Fruit fly (Drosophila melanogaster) whole organism, embryonic: ENCODE measurements around the gene CG5776.

Source experiments
- Antp ChIP-seq: fragments of 200-800 bp; sonication (Bioruptor generic); optimal IDR thresholded peaks from 3 replicates; lab custom pipeline; 2016; ENCODE audit warnings: missing biosample characterization, missing genetic modification characterization
- BEAF-32 ChIP-seq: fragments of 200-800 bp; sonication (Bioruptor generic); optimal IDR thresholded peaks from 3 replicates; lab custom pipeline; 2017; ENCODE audit warnings: missing biosample characterization, missing genetic modification characterization, mild to moderate bottlenecking, moderate library complexity, missing genetic modification reagents
- CG11504 ChIP-seq: fragments of 200-800 bp; sonication (Bioruptor generic); optimal IDR thresholded peaks from 3 replicates; lab custom pipeline; 2019; ENCODE audit warnings: missing biosample characterization, mild to moderate bottlenecking, missing genetic modification characterization, moderate library complexity
- CG11560 ChIP-seq: fragments of 200-800 bp; sonication (Bioruptor generic); IDR thresholded peaks from 3 replicates; pipeline ENCODE4 v1.3.6; 2022; ENCODE audit warnings: missing biosample characterization, missing genetic modification characterization
- CG12071 ChIP-seq: fragments of 200-800 bp; sonication (Bioruptor generic); optimal IDR thresholded peaks from 3 replicates; lab custom pipeline; 2018; ENCODE audit warnings: missing biosample characterization, mild to moderate bottlenecking, missing genetic modification characterization
- CG13775 ChIP-seq: fragments of 200-800 bp; sonication (Bioruptor generic); optimal IDR thresholded peaks from 3 replicates; lab custom pipeline; 2017; ENCODE audit warnings: missing biosample characterization, mild to moderate bottlenecking, missing genetic modification characterization
- CG15514 ChIP-seq: fragments of 200-800 bp; sonication (Bioruptor generic); optimal IDR thresholded peaks from 3 replicates; lab custom pipeline; 2017; ENCODE audit warnings: missing biosample characterization, missing genetic modification characterization, mild to moderate bottlenecking, moderate library complexity, missing genetic modification reagents
- CG17612 ChIP-seq: fragments of 200-800 bp; sonication (Bioruptor generic); IDR thresholded peaks from 2 replicates; pipeline ENCODE4 v1.3.6; 2022; ENCODE audit warnings: missing biosample characterization, missing genetic modification characterization
- CG17829 ChIP-seq: fragments of 200-800 bp; optimal IDR thresholded peaks from 2 replicates; lab custom pipeline; 2019; ENCODE audit warnings: missing biosample characterization, mild to moderate bottlenecking, missing genetic modification characterization, moderate library complexity
- CG18011 ChIP-seq: fragments of 200-800 bp; sonication (Bioruptor generic); optimal IDR thresholded peaks from 2 replicates; lab custom pipeline; 2017; ENCODE audit warnings: missing biosample characterization, missing genetic modification characterization, mild to moderate bottlenecking, moderate library complexity, missing genotype
- CG2712 ChIP-seq: fragments of 200-800 bp; optimal IDR thresholded peaks from 3 replicates; lab custom pipeline; 2019; ENCODE audit warnings: missing biosample characterization, mild to moderate bottlenecking, missing genetic modification characterization, moderate library complexity
- CG4360 ChIP-seq: fragments of 200-800 bp; sonication (Bioruptor generic); IDR thresholded peaks from 2 replicates; pipeline ENCODE4 v1.3.6; 2022; ENCODE audit warnings: missing biosample characterization, missing genetic modification characterization
- CG5180 ChIP-seq: fragments of 200-800 bp; sonication (Bioruptor generic); optimal IDR thresholded peaks from 3 replicates; lab custom pipeline; 2017; ENCODE audit warnings: missing biosample characterization, missing genetic modification characterization, mild to moderate bottlenecking, moderate library complexity, missing genetic modification reagents
- CG7928 ChIP-seq: fragments of 200-800 bp; sonication (Bioruptor generic); optimal IDR thresholded peaks from 2 replicates; lab custom pipeline; 2017; ENCODE audit warnings: missing biosample characterization, mild to moderate bottlenecking, missing genetic modification characterization
- CG7987 ChIP-seq: fragments of 200-800 bp; sonication (Bioruptor generic); optimal IDR thresholded peaks from 2 replicates; lab custom pipeline; 2018; ENCODE audit warnings: missing biosample characterization, mild to moderate bottlenecking, missing genetic modification characterization, moderate library complexity
- CG9609 ChIP-seq: fragments of 200-800 bp; sonication (Bioruptor generic); optimal IDR thresholded peaks from 3 replicates; lab custom pipeline; 2016; ENCODE audit warnings: missing biosample characterization, missing genetic modification characterization
- Chrac-16 ChIP-seq: fragments of 200-800 bp; sonication (Bioruptor generic); optimal IDR thresholded peaks from 3 replicates; lab custom pipeline; 2016; ENCODE audit warnings: missing biosample characterization, missing genetic modification characterization
- E2f2 ChIP-seq: fragments of 200-800 bp; sonication (Bioruptor generic); IDR thresholded peaks from 2 replicates; pipeline ENCODE4 v1.3.6; 2022; ENCODE audit warnings: missing biosample characterization, missing genetic modification characterization
- Elba2 ChIP-seq: fragments of 200-800 bp; sonication (Bioruptor generic); optimal IDR thresholded peaks from 3 replicates; lab custom pipeline; 2016; ENCODE audit warnings: missing biosample characterization, missing genetic modification characterization
- GATAe ChIP-seq: fragments of 200-800 bp; sonication (Bioruptor generic); conservative IDR thresholded peaks from 2 replicates; pipeline ENCODE4 v1.3.6; 2022; ENCODE audit warnings: missing biosample characterization, missing genetic modification characterization
- HmgZ ChIP-seq: fragments of 200-800 bp; sonication (Bioruptor generic); optimal IDR thresholded peaks from 2 replicates; lab custom pipeline; 2018; ENCODE audit warnings: missing biosample characterization, mild to moderate bottlenecking, missing genetic modification characterization
- Lim3 ChIP-seq: fragments of 200-800 bp; sonication (Bioruptor generic); IDR thresholded peaks from 2 replicates; pipeline ENCODE4 v1.3.6; 2022; ENCODE audit warnings: missing biosample characterization, missing genetic modification characterization
- MESR4 ChIP-seq: fragments of 200-800 bp; sonication (Bioruptor generic); optimal IDR thresholded peaks from 2 replicates; lab custom pipeline; 2018; ENCODE audit warnings: missing biosample characterization, mild to moderate bottlenecking, missing genetic modification characterization, moderate library complexity
- Mad ChIP-seq: fragments of 200-800 bp; sonication (Bioruptor generic); optimal IDR thresholded peaks from 2 replicates; lab custom pipeline; 2016; ENCODE audit warnings: missing biosample characterization, missing genetic modification characterization
- NC2β ChIP-seq: fragments of 200-800 bp; sonication (Bioruptor generic); optimal IDR thresholded peaks from 2 replicates; lab custom pipeline; 2016; ENCODE audit warnings: missing biosample characterization, missing genetic modification characterization
- Pdp1 ChIP-seq, 2 experiments: fragments of 200-800 bp; sonication (Bioruptor generic); optimal IDR thresholded peaks; 3 replicates each; lab custom pipeline; 2016; ENCODE audit warnings: missing biosample characterization in 2 of 2, missing genetic modification characterization in 2 of 2, mild to moderate bottlenecking in 1 of 2, moderate library complexity in 1 of 2
- Sin3A ChIP-seq: fragments of >200 bp; optimal IDR thresholded peaks from 2 replicates; lab custom pipeline; 2018
- YL-1 ChIP-seq: fragments of 200-800 bp; sonication (Bioruptor generic); optimal IDR thresholded peaks from 3 replicates; lab custom pipeline; 2017; ENCODE audit warnings: missing biosample characterization, mild to moderate bottlenecking, missing genetic modification characterization
- cato ChIP-seq: fragments of 200-800 bp; sonication (Bioruptor generic); optimal IDR thresholded peaks from 2 replicates; lab custom pipeline; 2016; ENCODE audit warnings: missing biosample characterization, missing genetic modification characterization, borderline replicate concordance
- chinmo ChIP-seq: fragments of 200-800 bp; sonication (Bioruptor generic); IDR thresholded peaks from 4 replicates; pipeline ENCODE4 v1.3.6; 2022; ENCODE audit warnings: missing biosample characterization, missing genetic modification characterization; ENCODE audit not compliant: partially characterized antibody
- dpn ChIP-seq, 2 experiments: fragments of 200-800 bp; sonication (Bioruptor generic); optimal IDR thresholded peaks; 3 replicates each; lab custom pipeline; 2016; ENCODE audit warnings: missing biosample characterization in 2 of 2, missing genetic modification characterization in 2 of 2
- eve ChIP-seq, 2 experiments: fragments of >200 bp; optimal IDR thresholded peaks; 2 replicates each; lab custom pipeline; 2017; ENCODE audit warnings: missing biosample characterization in 2 of 2, missing genetic modification characterization in 2 of 2
- gfzf ChIP-seq: fragments of 200-800 bp; sonication (Bioruptor generic); optimal IDR thresholded peaks from 2 replicates; lab custom pipeline; 2016; ENCODE audit warnings: missing biosample characterization, mild to moderate bottlenecking, missing genetic modification characterization, moderate library complexity
- grau ChIP-seq: fragments of 200-800 bp; optimal IDR thresholded peaks from 3 replicates; lab custom pipeline; 2019; ENCODE audit warnings: missing biosample characterization, mild to moderate bottlenecking, missing genetic modification characterization, moderate library complexity
- hbn ChIP-seq: fragments of 200-800 bp; sonication (Bioruptor generic); IDR thresholded peaks from 2 replicates; pipeline ENCODE4 v1.3.6; 2022; ENCODE audit warnings: missing biosample characterization, missing genetic modification characterization; ENCODE audit not compliant: partially characterized antibody
- knrl ChIP-seq: fragments of 200-800 bp; sonication (Bioruptor generic); IDR thresholded peaks from 3 replicates; pipeline ENCODE4 v1.3.6; 2022; ENCODE audit warnings: missing biosample characterization, missing genetic modification characterization; ENCODE audit not compliant: partially characterized antibody
- lilli ChIP-seq: fragments of 200-800 bp; sonication (Bioruptor generic); optimal IDR thresholded peaks from 3 replicates; lab custom pipeline; 2016; ENCODE audit warnings: missing biosample characterization, missing genetic modification characterization
- luna ChIP-seq: fragments of 200-800 bp; sonication (Bioruptor generic); optimal IDR thresholded peaks from 2 replicates; lab custom pipeline; 2016; ENCODE audit warnings: missing biosample characterization, missing genetic modification characterization
- mld ChIP-seq: fragments of 200-800 bp; sonication (Bioruptor generic); IDR thresholded peaks from 3 replicates; pipeline ENCODE4 v1.3.6; 2022; ENCODE audit warnings: missing biosample characterization, missing genetic modification characterization; ENCODE audit not compliant: partially characterized antibody
- nerfin-2 ChIP-seq: fragments of 200-800 bp; sonication (Bioruptor generic); IDR thresholded peaks from 2 replicates; pipeline ENCODE4 v1.3.6; 2022; ENCODE audit warnings: missing biosample characterization, missing genetic modification characterization; ENCODE audit not compliant: partially characterized antibody
- odd ChIP-seq: fragments of 200-800 bp; sonication (Bioruptor generic); optimal IDR thresholded peaks from 2 replicates; lab custom pipeline; 2017; ENCODE audit warnings: missing biosample characterization, mild to moderate bottlenecking, missing genetic modification characterization
- sna ChIP-seq: fragments of 200-800 bp; sonication (Bioruptor generic); IDR thresholded peaks from 2 replicates; pipeline ENCODE4 v1.3.6; 2022; ENCODE audit warnings: missing biosample characterization, missing genetic modification characterization; ENCODE audit not compliant: partially characterized antibody
- tx ChIP-seq: fragments of 200-800 bp; sonication (Bioruptor generic); optimal IDR thresholded peaks from 2 replicates; lab custom pipeline; 2016; ENCODE audit warnings: missing biosample characterization, missing genetic modification characterization

Gene CG5776

dm6 chr2L:12712255-12712654, 8.0 kb upstream of the CG5776 start (continued):
- TF ChIP-seq chinmo (GFP tag; lab: Robert Waterston, UW) (no peak), Sin3A (lab: Kevin White, UChicago) (peak; percentile 33), CG18011 (GFP tag; lab: Kevin White, UChicago) (no peak), CG11504 (no peak), CG11560 (tag; lab: Robert Waterston, UW) (no peak), gfzf (GFP tag; lab: Kevin White, UChicago) (peak; percentile 68), tx (no peak), Chrac-16 (GFP tag; lab: Kevin White, UChicago) (peak; percentile 2), E2f2 (GFP tag; lab: Robert Waterston, UW) (peak; percentile 26; the same call in 1 of the 2 replicates), grau (tag; lab: Kevin White, UChicago) (no peak), lilli (GFP tag; lab: Kevin White, UChicago) (peak; percentile 27), dpn (GFP tag; optimal IDR thresholded peaks at IDR 0.05; lab: Kevin White, UChicago) (peak in 1 of 2 experiments; percentile 18), luna (no peak), cato (no peak), hbn (no peak), sna (0 out of 2 replicates have a peak, but pooled peaks have one; percentile 15), CG5180 (no peak), CG12071 (GFP tag; lab: Kevin White, UChicago) (no peak), CG13775 (no peak), CG4360 (no peak), YL-1 (GFP tag; lab: Kevin White, UChicago) (peak; percentile 65), mld (GFP tag; lab: Robert Waterston, UW) (no peak), Pdp1 (GFP tag; optimal IDR thresholded peaks at IDR 0.05; lab: Kevin White, UChicago) (peak in 1 of 2 experiments; percentile 6), BEAF-32 (GFP tag; lab: Kevin White, UChicago) (peak; percentile 33), eve (GFP tag; optimal IDR thresholded peaks at IDR 0.05; lab: Kevin White, UChicago) (no peak), Lim3 (GFP tag; lab: Robert Waterston, UW) (no peak), Antp (no peak), CG2712 (tag; lab: Kevin White, UChicago) (peak; percentile 48), CG7987 (GFP tag; lab: Kevin White, UChicago) (no peak), HmgZ (peak; percentile 26), MESR4 (GFP tag; lab: Kevin White, UChicago) (peak; percentile 83), nerfin-2 (GFP tag; lab: Robert Waterston, UW) (peak; percentile 11; the same call in 1 of the 2 replicates), Mad (GFP tag; lab: Kevin White, UChicago) (no peak), Elba2 (GFP tag; lab: Kevin White, UChicago) (no peak), NC2β (no peak), CG17829 (peak; percentile 52), GATAe (GFP tag; lab: Robert Waterston, UW) (no peak), odd (no peak), CG15514 (peak; percentile 50), CG17612 (GFP tag; lab: Robert Waterston, UW) (no peak), CG7928 (GFP tag; lab: Kevin White, UChicago) (peak; percentile 91), knrl (GFP tag; lab: Robert Waterston, UW) (0 out of 3 replicates have a peak, but pooled peaks have one; percentile 3), CG9609 (GFP tag; lab: Kevin White, UChicago) (no peak)
- TF ChIP-seq, all 482 proteins: peak for 52
